Worm (Caenorhabditis elegans) whole organism, L4 larva: ENCODE data around the gene lias-1.

Source experiments
- D1046.2 ChIP-seq: fragments of 200-800 bp; sonication (Bioruptor generic); IDR thresholded peaks from 2 replicates; pipeline ENCODE4 v1.3.6; 2022; ENCODE audit warnings: missing genetic modification characterization, missing compliant biosample characterization
- F10B5.3 ChIP-seq: sonication (generic microtip); optimal IDR thresholded peaks from 2 replicates; lab custom pipeline; 2016; ENCODE audit warnings: mild to moderate bottlenecking, missing genetic modification characterization, missing compliant biosample characterization
- F44E2.7 ChIP-seq: fragments of 200-800 bp; sonication (Bioruptor generic); IDR thresholded peaks from 2 replicates; pipeline ENCODE4 v2.1.2; 2022; ENCODE audit warnings: missing genetic modification characterization, missing compliant biosample characterization
- F49E8.2 ChIP-seq: sonication (generic microtip); optimal IDR thresholded peaks from 2 replicates; lab custom pipeline; 2016; ENCODE audit warnings: missing compliant biosample characterization, mild to moderate bottlenecking, missing genetic modification characterization, borderline replicate concordance
- T20F7.1 ChIP-seq: fragments of 200-800 bp; sonication (Bioruptor generic); optimal IDR thresholded peaks from 2 replicates; lab custom pipeline; 2018; ENCODE audit warnings: mild to moderate bottlenecking, missing genetic modification characterization, missing compliant biosample characterization
- Y105C5A.15 ChIP-seq: fragments of 200-800 bp; sonication (Bioruptor generic); IDR thresholded peaks from 2 replicates; pipeline ENCODE4 v1.3.6; 2022; ENCODE audit warnings: missing genetic modification characterization, missing compliant biosample characterization
- Y5F2A.4 ChIP-seq: fragments of 200-800 bp; sonication (Bioruptor generic); optimal IDR thresholded peaks from 2 replicates; lab custom pipeline; 2018; ENCODE audit warnings: mild to moderate bottlenecking, missing genetic modification characterization, missing compliant biosample characterization
- ZK337.2 ChIP-seq: fragments of 200-800 bp; sonication (Bioruptor generic); IDR thresholded peaks from 2 replicates; pipeline ENCODE4 v1.3.6; 2022; ENCODE audit warnings: missing genetic modification reagents, missing genetic modification characterization, missing compliant biosample characterization
- aha-1 ChIP-seq: fragments of 150-350 bp; peaks from one replicate; lab custom pipeline; 2014; ENCODE audit warnings: missing biosample characterization, missing genetic modification characterization
- attf-4 ChIP-seq: sonication (generic microtip); optimal IDR thresholded peaks from 3 replicates; lab custom pipeline; 2017; ENCODE audit warnings: missing biosample characterization, missing genetic modification characterization
- ceh-20 ChIP-seq: fragments of 200-800 bp; sonication (Bioruptor generic); IDR thresholded peaks from 2 replicates; pipeline ENCODE4 v1.3.6; 2022; ENCODE audit warnings: missing genetic modification reagents, missing genetic modification characterization, missing compliant biosample characterization
- ceh-32 ChIP-seq: sonication (generic microtip); optimal IDR thresholded peaks from 2 replicates; lab custom pipeline; 2016; ENCODE audit warnings: mild to moderate bottlenecking, missing genetic modification characterization, missing compliant biosample characterization; ENCODE audit not compliant: poor library complexity
- daf-16 ChIP-seq, 3 experiments: sonication (generic microtip); optimal IDR thresholded peaks; 2 replicates each; lab custom pipeline; 2016 to 2017; ENCODE audit warnings: missing genetic modification characterization in 3 of 3, missing genetic modification reagents in 3 of 3, mild to moderate bottlenecking in 2 of 3, missing compliant biosample characterization in 2 of 3, missing biosample characterization in 1 of 3, moderate library complexity in 1 of 3
- daf-19 ChIP-seq: fragments of 200-800 bp; sonication (Bioruptor generic); conservative IDR thresholded peaks from 2 replicates; pipeline ENCODE4 v1.3.6; 2022; ENCODE audit warnings: missing genetic modification characterization, missing compliant biosample characterization
- daf-8 ChIP-seq: fragments of 200-800 bp; sonication (Bioruptor generic); IDR thresholded peaks from 2 replicates; pipeline ENCODE4 v1.3.6; 2022; ENCODE audit warnings: missing genetic modification characterization, missing compliant biosample characterization
- dmd-6 ChIP-seq: fragments of 200-800 bp; sonication (Bioruptor generic); IDR thresholded peaks from 2 replicates; pipeline ENCODE4 v1.3.6; 2022; ENCODE audit warnings: missing genetic modification reagents, missing genetic modification characterization, missing compliant biosample characterization
- dmd-9 ChIP-seq: fragments of 200-800 bp; sonication (Bioruptor generic); IDR thresholded peaks from 2 replicates; pipeline ENCODE4 v1.3.6; 2022; ENCODE audit warnings: missing genetic modification reagents, missing genetic modification characterization, missing compliant biosample characterization
- dpl-1 ChIP-seq: fragments of 150-350 bp; optimal IDR thresholded peaks from 2 replicates; lab custom pipeline; 2014; ENCODE audit warnings: missing biosample characterization, missing genetic modification reagents, missing genetic modification characterization
- duxl-1 ChIP-seq: sonication (generic microtip); optimal IDR thresholded peaks from 2 replicates; lab custom pipeline; 2016; ENCODE audit warnings: mild to moderate bottlenecking, missing genetic modification characterization, moderate library complexity, missing compliant biosample characterization; ENCODE audit not compliant: poor library complexity
- dve-1 ChIP-seq: sonication (generic microtip); optimal IDR thresholded peaks from 2 replicates; lab custom pipeline; 2017; ENCODE audit warnings: antibody characterized with exemption, mild to moderate bottlenecking, missing genetic modification characterization, missing compliant biosample characterization; ENCODE audit not compliant: insufficient read depth
- jun-1 ChIP-seq: fragments of 150-350 bp; optimal IDR thresholded peaks from 2 replicates; lab custom pipeline; 2014; ENCODE audit warnings: missing biosample characterization, missing genetic modification reagents, missing genetic modification characterization
- lim-7 ChIP-seq: fragments of 200-800 bp; sonication (Bioruptor generic); IDR thresholded peaks from 2 replicates; pipeline ENCODE4 v1.3.6; 2022; ENCODE audit warnings: missing genetic modification characterization, missing compliant biosample characterization
- lin-1 ChIP-seq: fragments of 200-800 bp; sonication (Bioruptor generic); IDR thresholded peaks from 2 replicates; pipeline ENCODE4 v1.3.6; 2022; ENCODE audit warnings: missing genetic modification reagents, missing genetic modification characterization, missing compliant biosample characterization
- lin-13 ChIP-seq: fragments of 150-350 bp; optimal IDR thresholded peaks from 2 replicates; lab custom pipeline; 2014; ENCODE audit warnings: missing biosample characterization, missing genetic modification reagents, missing genetic modification characterization
- lin-38 ChIP-seq: fragments of 200-800 bp; sonication (Bioruptor generic); IDR thresholded peaks from 2 replicates; pipeline ENCODE4 v1.3.6; 2022; ENCODE audit warnings: missing genetic modification reagents, missing genetic modification characterization, missing compliant biosample characterization
- lsy-2 ChIP-seq, 2 experiments: fragments of 150-350 bp in 1 of 2; sonication (generic microtip) in 1 of 2; optimal IDR thresholded peaks; 2 replicates each; lab custom pipeline; 2014 to 2017; ENCODE audit warnings: missing biosample characterization in 2 of 2, missing genetic modification characterization in 2 of 2
- madf-5 ChIP-seq, 2 experiments: fragments of 200-800 bp; sonication (Bioruptor generic); IDR thresholded peaks; 2 replicates each; pipeline ENCODE4 v1.3.6; 2022; ENCODE audit warnings: missing compliant biosample characterization in 2 of 2, missing genetic modification characterization in 2 of 2
- mes-2 ChIP-seq: sonication (generic microtip); optimal IDR thresholded peaks from 2 replicates; lab custom pipeline; 2016; ENCODE audit warnings: missing genotype, mild to moderate bottlenecking, missing genetic modification characterization, missing compliant biosample characterization; ENCODE audit not compliant: poor library complexity, severe bottlenecking
- mxl-2 ChIP-seq: fragments of 200-800 bp; sonication (Bioruptor generic); conservative IDR thresholded peaks from 2 replicates; pipeline ENCODE4 v1.3.6; 2022; ENCODE audit warnings: missing genetic modification reagents, missing genetic modification characterization, missing compliant biosample characterization
- mxl-3 ChIP-seq: fragments of 200-800 bp; sonication (Bioruptor generic); optimal IDR thresholded peaks from 2 replicates; lab custom pipeline; 2018; ENCODE audit warnings: mild to moderate bottlenecking, missing genetic modification characterization, missing compliant biosample characterization
- nhr-76 ChIP-seq: fragments of 150-350 bp; optimal IDR thresholded peaks from 2 replicates; lab custom pipeline; 2014; ENCODE audit warnings: missing biosample characterization, missing genetic modification characterization
- nhr-77 ChIP-seq: fragments of 150-350 bp; optimal IDR thresholded peaks from 2 replicates; lab custom pipeline; 2014; ENCODE audit warnings: missing biosample characterization, missing genetic modification characterization
- php-3 ChIP-seq: fragments of 200-800 bp; sonication (Bioruptor generic); IDR thresholded peaks from 2 replicates; pipeline ENCODE4 v1.3.6; 2022; ENCODE audit warnings: missing genetic modification reagents, missing genetic modification characterization, missing compliant biosample characterization
- pqm-1 ChIP-seq: sonication (generic microtip); optimal IDR thresholded peaks from 2 replicates; lab custom pipeline; 2017; ENCODE audit warnings: missing biosample characterization, missing genetic modification characterization
- rbr-2 ChIP-seq: sonication (generic microtip); optimal IDR thresholded peaks from 2 replicates; lab custom pipeline; 2016; ENCODE audit warnings: missing genotype, missing genetic modification characterization, missing compliant biosample characterization
- sdz-12 ChIP-seq: fragments of 200-800 bp; sonication (Bioruptor generic); optimal IDR thresholded peaks from 2 replicates; lab custom pipeline; 2018; ENCODE audit warnings: mild to moderate bottlenecking, missing genetic modification characterization, missing compliant biosample characterization
- set-16 ChIP-seq: fragments of 200-800 bp; sonication (Bioruptor generic); IDR thresholded peaks from 2 replicates; pipeline ENCODE4 v1.3.6; 2022; ENCODE audit warnings: missing genetic modification reagents, missing genetic modification characterization, missing compliant biosample characterization
- skn-1 ChIP-seq: fragments of 150-350 bp; optimal IDR thresholded peaks from 2 replicates; lab custom pipeline; 2014; ENCODE audit warnings: missing biosample characterization, missing genetic modification characterization
- snpc-1.2 ChIP-seq: fragments of 200-800 bp; sonication (Bioruptor generic); IDR thresholded peaks from 2 replicates; pipeline ENCODE4 v1.3.6; 2022; ENCODE audit warnings: missing genetic modification reagents, missing genetic modification characterization, missing compliant biosample characterization
- spr-1 ChIP-seq: sonication (generic microtip); optimal IDR thresholded peaks from 2 replicates; lab custom pipeline; 2016; ENCODE audit warnings: mild to moderate bottlenecking, missing genetic modification characterization, missing compliant biosample characterization
- tra-1 ChIP-seq: fragments of 200-800 bp; sonication (Bioruptor generic); IDR thresholded peaks from 2 replicates; pipeline ENCODE4 v1.3.6; 2022; ENCODE audit warnings: missing genetic modification reagents, missing genetic modification characterization, missing compliant biosample characterization
- unc-130 ChIP-seq: sonication (generic microtip); optimal IDR thresholded peaks from 2 replicates; lab custom pipeline; 2016; ENCODE audit warnings: missing genetic modification reagents, missing genetic modification characterization, missing compliant biosample characterization
- unc-62 ChIP-seq, 3 experiments: fragments of 150-350 bp in 1 of 3; sonication (generic microtip); optimal IDR thresholded peaks in 2 of 3; peaks in 1 of 3; 1 replicate in 1 of 3; 2 replicates in 2 of 3; lab custom pipeline; 2014 to 2017; ENCODE audit warnings: missing biosample characterization in 3 of 3, missing genetic modification characterization in 3 of 3, missing genetic modification reagents in 3 of 3, missing genotype in 1 of 3
- vab-7 ChIP-seq: fragments of 200-800 bp; sonication (Bioruptor generic); IDR thresholded peaks from 2 replicates; pipeline ENCODE4 v1.3.6; 2022; ENCODE audit warnings: missing genetic modification reagents, missing genetic modification characterization, missing compliant biosample characterization
- ztf-11 ChIP-seq: fragments of 150-350 bp; optimal IDR thresholded peaks from 2 replicates; lab custom pipeline; 2014; ENCODE audit warnings: missing biosample characterization, missing genetic modification characterization
- ztf-7 ChIP-seq: fragments of 150-350 bp; optimal IDR thresholded peaks from 2 replicates; lab custom pipeline; 2014; ENCODE audit warnings: missing biosample characterization, missing genetic modification characterization

Gene lias-1

ce11 chrIII:3503286-3503685 lies 1.6 kb downstream of the lias-1 start, which contains the start of gene rpl-16 (continued):
- TF ChIP-seq D1046.2 (GFP tag; lab: Robert Waterston, UW), result no peak
- TF ChIP-seq F49E8.2 (tag; lab: Kevin White, UChicago), result no peak
- no peak for TF ChIP-seq ceh-20 (GFP tag; lab: Robert Waterston, UW)
- no peak for TF ChIP-seq jun-1 (tag; lab: Kevin White, UChicago)
- no peak for TF ChIP-seq dmd-9
- TF ChIP-seq daf-8 (GFP tag; lab: Robert Waterston, UW), result no peak
- TF ChIP-seq rbr-2 (tag; lab: Kevin White, UChicago), result no peak
- TF ChIP-seq lin-13 (GFP tag; lab: Kevin White, UChicago), result peak; percentile 27
- no peak for TF ChIP-seq F44E2.7 (GFP tag; lab: Robert Waterston, UW)
- TF ChIP-seq pqm-1, result no peak
- TF ChIP-seq mxl-3 (GFP tag; lab: Kevin White, UChicago), result no peak
- no peak for TF ChIP-seq duxl-1 (tag; lab: Kevin White, UChicago)
- TF ChIP-seq ztf-11 (tag; lab: Kevin White, UChicago), result no peak
- no peak for TF ChIP-seq dpl-1
- TF ChIP-seq set-16, result peak; percentile 29; the same call in 1 of the 2 replicates
- no peak for TF ChIP-seq nhr-77 (tag; lab: Kevin White, UChicago)
- no peak for TF ChIP-seq dmd-6 (GFP tag; lab: Robert Waterston, UW)
- no peak for TF ChIP-seq lsy-2 (tag; optimal IDR thresholded peaks at IDR 0.05; lab: Kevin White, UChicago)
- TF ChIP-seq ceh-32 (tag; lab: Kevin White, UChicago), result no peak
- TF ChIP-seq Y105C5A.15 (GFP tag; lab: Robert Waterston, UW), result no peak
- no peak for TF ChIP-seq mxl-2
- TF ChIP-seq spr-1 (tag; lab: Kevin White, UChicago), result no peak
- TF ChIP-seq lim-7 (GFP tag; lab: Robert Waterston, UW), result no peak
- no peak for TF ChIP-seq mes-2 (tag; lab: Kevin White, UChicago)
- no peak for TF ChIP-seq skn-1 (tag; lab: Kevin White, UChicago)
- TF ChIP-seq aha-1 (tag; lab: Kevin White, UChicago), result no peak
- TF ChIP-seq vab-7 (GFP tag; lab: Robert Waterston, UW), result peak; percentile 22; the same call in 1 of the 2 replicates
- peak; percentile 28; the same call in 1 of the 2 replicates for TF ChIP-seq php-3 (GFP tag; lab: Robert Waterston, UW)
- no peak for TF ChIP-seq sdz-12 (GFP tag; lab: Kevin White, UChicago)
- TF ChIP-seq ztf-7 (tag; lab: Kevin White, UChicago), result no peak
- peak; percentile 61; the same call in 1 of the 2 replicates for TF ChIP-seq snpc-1.2
- no peak for TF ChIP-seq unc-62 (GFP tag; optimal IDR thresholded peaks at IDR 0.05 in 1 of 2; lab: Kevin White, UChicago)
- TF ChIP-seq unc-62 (tag; optimal IDR thresholded peaks at IDR 0.05; lab: Kevin White, UChicago), result no peak
- TF ChIP-seq tra-1 (GFP tag; lab: Robert Waterston, UW), result no peak

DNA sequence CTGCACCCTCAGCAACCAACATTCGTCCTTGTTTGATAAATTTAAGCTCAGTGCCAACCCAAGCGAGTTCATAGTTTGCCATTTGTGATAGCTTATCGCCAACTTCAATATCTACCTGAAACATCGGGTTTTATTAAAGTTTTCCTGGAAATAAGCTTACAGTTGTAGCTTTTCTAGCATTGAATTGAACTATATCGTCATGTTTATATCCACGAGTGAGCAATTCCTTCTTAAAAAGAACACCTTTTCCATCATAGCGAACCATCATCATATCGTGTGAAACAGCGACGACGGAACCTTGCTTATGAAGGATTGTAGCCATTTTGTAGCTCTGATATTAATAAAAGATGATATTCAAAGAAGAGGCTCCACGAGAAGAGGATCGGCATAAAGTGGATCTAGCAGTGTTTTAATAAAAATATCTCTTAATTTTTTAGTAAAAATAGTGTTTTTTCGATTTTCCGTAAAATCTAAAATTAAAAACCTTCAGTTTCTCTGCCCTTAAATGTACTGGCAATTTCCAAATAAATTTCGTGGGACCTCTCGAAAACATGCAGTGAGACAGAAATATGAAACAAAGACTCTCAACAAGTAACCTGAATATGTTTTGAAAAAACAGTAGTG lies 2.6 kb downstream of the lias-1 start, which contains the start of gene M01F1.8:
TSS of gene M01F1.8 (minus strand) at position 335 of the 624 bp plus-strand sequence.
- no peak for TF ChIP-seq madf-5 (GFP tag; IDR thresholded peaks at IDR 0.05; lab: Robert Waterston, UW)
- TF ChIP-seq T20F7.1 (GFP tag; lab: Kevin White, UChicago), result no peak
- TF ChIP-seq daf-16 (GFP tag; optimal IDR thresholded peaks at IDR 0.05; lab: Kevin White, UChicago), result peak in 1 of 2 experiments; percentile 11
- TF ChIP-seq daf-16 (tag; optimal IDR thresholded peaks at IDR 0.05; lab: Kevin White, UChicago), result peak; percentile 3
- TF ChIP-seq unc-62 (GFP tag; optimal IDR thresholded peaks at IDR 0.05 in 1 of 2; lab: Kevin White, UChicago), result peak in 1 of 2 experiments; percentile 77
- no peak for TF ChIP-seq unc-62 (tag; optimal IDR thresholded peaks at IDR 0.05; lab: Kevin White, UChicago)
- TF ChIP-seq lin-1 (GFP tag; lab: Robert Waterston, UW), result no peak
- TF ChIP-seq F10B5.3 (tag; lab: Kevin White, UChicago), result peak; percentile 54
- TF ChIP-seq attf-4 (tag; lab: Kevin White, UChicago), result no peak
- no peak for TF ChIP-seq rbr-2 (tag; lab: Kevin White, UChicago)
- no peak for TF ChIP-seq unc-130
- peak; percentile 46 for TF ChIP-seq F49E8.2 (tag; lab: Kevin White, UChicago)
- TF ChIP-seq dve-1, result no peak
- TF ChIP-seq lin-13 (GFP tag; lab: Kevin White, UChicago), result no peak
- 0 out of 2 replicates have a peak, but pooled peaks have one; percentile 28 for TF ChIP-seq Y105C5A.15 (GFP tag; lab: Robert Waterston, UW)
- 0 out of 2 replicates have a peak, but pooled peaks have one; percentile 23 for TF ChIP-seq daf-19
- TF ChIP-seq Y5F2A.4 (GFP tag; lab: Kevin White, UChicago), result no peak
- no peak for TF ChIP-seq ZK337.2 (GFP tag; lab: Robert Waterston, UW)
- no peak for TF ChIP-seq nhr-76 (tag; lab: Kevin White, UChicago)
- TF ChIP-seq lsy-2 (tag; optimal IDR thresholded peaks at IDR 0.05; lab: Kevin White, UChicago), result no peak
- peak; percentile 61 for TF ChIP-seq lin-38
- peak; percentile 29; the same call in 1 of the 2 replicates for TF ChIP-seq snpc-1.2
